Fruit fly (Drosophila melanogaster) whole organism, embryonic: ENCODE measurements around the gene CG13622.

Experiments used
- CG10274 ChIP-seq: fragments of 200-800 bp; sonication (Bioruptor generic); optimal IDR thresholded peaks from 3 replicates; lab custom pipeline; 2017; ENCODE audit warnings: missing biosample characterization, mild to moderate bottlenecking, missing genetic modification characterization
- CG11085 ChIP-seq: fragments of 200-800 bp; sonication (Bioruptor generic); IDR thresholded peaks from 2 replicates; pipeline ENCODE4 v1.3.6; 2022; ENCODE audit warnings: missing biosample characterization, missing genetic modification characterization
- CG13894 ChIP-seq: fragments of 200-800 bp; sonication (Bioruptor generic); optimal IDR thresholded peaks from 3 replicates; lab custom pipeline; 2018; ENCODE audit warnings: missing biosample characterization, mild to moderate bottlenecking, missing genetic modification characterization, moderate library complexity
- CG1529 ChIP-seq: fragments of 200-800 bp; sonication (Bioruptor generic); optimal IDR thresholded peaks from 3 replicates; lab custom pipeline; 2018; ENCODE audit warnings: missing biosample characterization, missing genetic modification characterization
- CG15479 ChIP-seq: fragments of 200-800 bp; sonication (Bioruptor generic); optimal IDR thresholded peaks from 3 replicates; lab custom pipeline; 2019; ENCODE audit warnings: missing biosample characterization, mild to moderate bottlenecking, missing genetic modification characterization, moderate library complexity
- CG1603 ChIP-seq: fragments of 200-800 bp; sonication (Bioruptor generic); optimal IDR thresholded peaks from 2 replicates; lab custom pipeline; 2019; ENCODE audit warnings: missing biosample characterization, mild to moderate bottlenecking, missing genetic modification characterization, moderate library complexity
- CG17186 ChIP-seq: fragments of 200-800 bp; sonication (Bioruptor generic); optimal IDR thresholded peaks from 3 replicates; lab custom pipeline; 2017; ENCODE audit warnings: missing biosample characterization, missing genetic modification reagents, missing genetic modification characterization
- CG17328 ChIP-seq: fragments of 200-800 bp; sonication (Bioruptor generic); IDR thresholded peaks from 2 replicates; pipeline ENCODE4 v1.3.6; 2022; ENCODE audit warnings: missing biosample characterization, missing genetic modification characterization
- CG2116 ChIP-seq: fragments of 200-800 bp; sonication (Bioruptor generic); optimal IDR thresholded peaks from 3 replicates; lab custom pipeline; 2018; ENCODE audit warnings: missing biosample characterization, mild to moderate bottlenecking, missing genetic modification characterization
- CG2712 ChIP-seq: fragments of 200-800 bp; optimal IDR thresholded peaks from 3 replicates; lab custom pipeline; 2019; ENCODE audit warnings: missing biosample characterization, mild to moderate bottlenecking, missing genetic modification characterization, moderate library complexity
- CG32532 ChIP-seq: fragments of 200-800 bp; sonication (Bioruptor generic); IDR thresholded peaks from 2 replicates; pipeline ENCODE4 v1.3.6; 2022; ENCODE audit warnings: missing biosample characterization, missing genetic modification characterization
- CG42726 ChIP-seq: fragments of 200-800 bp; sonication (Bioruptor generic); IDR thresholded peaks from 2 replicates; pipeline ENCODE4 v1.3.6; 2022; ENCODE audit warnings: missing biosample characterization, missing genetic modification characterization; ENCODE audit not compliant: partially characterized antibody
- CG4404 ChIP-seq: fragments of 200-800 bp; sonication (Bioruptor generic); IDR thresholded peaks from 2 replicates; pipeline ENCODE4 v1.3.6; 2022; ENCODE audit warnings: missing biosample characterization, missing genetic modification characterization
- CG4730 ChIP-seq: fragments of 200-800 bp; sonication (Bioruptor generic); IDR thresholded peaks from 2 replicates; pipeline ENCODE4 v1.3.6; 2022; ENCODE audit warnings: missing biosample characterization, missing genetic modification characterization
- CG4820 ChIP-seq: fragments of 200-800 bp; sonication (Bioruptor generic); optimal IDR thresholded peaks from 3 replicates; lab custom pipeline; 2016; ENCODE audit warnings: missing biosample characterization, missing genetic modification characterization
- CG6272 ChIP-seq: fragments of 200-800 bp; sonication (Bioruptor generic); IDR thresholded peaks from 2 replicates; pipeline ENCODE4 v1.3.6; 2022; ENCODE audit warnings: missing biosample characterization, missing genetic modification characterization
- CG8478 ChIP-seq: fragments of >200 bp; optimal IDR thresholded peaks from 2 replicates; lab custom pipeline; 2018
- Dbx ChIP-seq: fragments of 200-800 bp; sonication (Bioruptor generic); IDR thresholded peaks from 3 replicates; pipeline ENCODE4 v1.3.6; 2022; ENCODE audit warnings: missing biosample characterization, missing genetic modification characterization
- Dek ChIP-seq: fragments of 200-800 bp; sonication (Bioruptor generic); optimal IDR thresholded peaks from 3 replicates; lab custom pipeline; 2019; ENCODE audit warnings: missing biosample characterization, mild to moderate bottlenecking, missing genetic modification characterization, moderate library complexity
- Dip3 ChIP-seq: fragments of 200-800 bp; sonication (Bioruptor generic); optimal IDR thresholded peaks from 3 replicates; lab custom pipeline; 2016; ENCODE audit warnings: missing biosample characterization, missing genetic modification characterization
- Ets97D ChIP-seq: fragments of 200-800 bp; sonication (Bioruptor generic); optimal IDR thresholded peaks from 3 replicates; lab custom pipeline; 2016; ENCODE audit warnings: missing biosample characterization, missing genetic modification characterization
- H15 ChIP-seq: fragments of 200-800 bp; sonication (Bioruptor generic); IDR thresholded peaks from 3 replicates; pipeline ENCODE4 v1.3.6; 2022; ENCODE audit warnings: missing biosample characterization, missing genetic modification characterization
- H2.0 ChIP-seq: fragments of 200-800 bp; sonication (Bioruptor generic); IDR thresholded peaks from 2 replicates; pipeline ENCODE4 v1.3.6; 2022; ENCODE audit warnings: missing biosample characterization, missing genetic modification characterization
- Hr3 ChIP-seq: fragments of 200-800 bp; sonication (Bioruptor generic); optimal IDR thresholded peaks from 3 replicates; lab custom pipeline; 2016; ENCODE audit warnings: missing biosample characterization, missing genetic modification characterization
- Lim3 ChIP-seq: fragments of 200-800 bp; sonication (Bioruptor generic); IDR thresholded peaks from 2 replicates; pipeline ENCODE4 v1.3.6; 2022; ENCODE audit warnings: missing biosample characterization, missing genetic modification characterization
- Mad ChIP-seq: fragments of 200-800 bp; sonication (Bioruptor generic); optimal IDR thresholded peaks from 2 replicates; lab custom pipeline; 2016; ENCODE audit warnings: missing biosample characterization, missing genetic modification characterization
- Mrtf ChIP-seq: fragments of 200-800 bp; sonication (Bioruptor generic); IDR thresholded peaks from 3 replicates; pipeline ENCODE4 v1.3.6; 2022; ENCODE audit warnings: missing biosample characterization, missing genetic modification characterization
- PHDP ChIP-seq: fragments of 200-800 bp; sonication (Bioruptor generic); optimal IDR thresholded peaks from 3 replicates; lab custom pipeline; 2018; ENCODE audit warnings: missing biosample characterization, mild to moderate bottlenecking, missing genetic modification characterization, moderate library complexity
- Scr ChIP-seq: fragments of 200-800 bp; sonication (Bioruptor generic); IDR thresholded peaks from 2 replicates; pipeline ENCODE4 v1.3.6; 2022; ENCODE audit warnings: missing biosample characterization, missing genetic modification characterization; ENCODE audit not compliant: partially characterized antibody
- Vsx1 ChIP-seq: fragments of 200-800 bp; sonication (Bioruptor generic); optimal IDR thresholded peaks from 2 replicates; lab custom pipeline; 2017; ENCODE audit warnings: missing biosample characterization, mild to moderate bottlenecking, missing genetic modification characterization, missing genetic modification reagents
- abd-A ChIP-seq: fragments of 200-800 bp; sonication (Bioruptor generic); optimal IDR thresholded peaks from 3 replicates; lab custom pipeline; 2019; ENCODE audit warnings: missing biosample characterization, mild to moderate bottlenecking, missing genetic modification characterization, moderate library complexity
- bbx ChIP-seq: fragments of 200-800 bp; sonication (Bioruptor generic); IDR thresholded peaks from 2 replicates; pipeline ENCODE4 v1.3.6; 2022; ENCODE audit warnings: missing biosample characterization, missing genetic modification characterization; ENCODE audit not compliant: partially characterized antibody
- bcd ChIP-seq: fragments of 200-800 bp; sonication (Bioruptor generic); optimal IDR thresholded peaks from 2 replicates; lab custom pipeline; 2017; ENCODE audit warnings: missing biosample characterization, mild to moderate bottlenecking, missing genetic modification characterization
- crc ChIP-seq: fragments of 200-800 bp; sonication (Bioruptor generic); optimal IDR thresholded peaks from 2 replicates; lab custom pipeline; 2016; ENCODE audit warnings: missing biosample characterization, missing genetic modification characterization
- dan ChIP-seq: fragments of 200-800 bp; sonication (Bioruptor generic); IDR thresholded peaks from 2 replicates; pipeline ENCODE4 v1.3.6; 2022; ENCODE audit warnings: missing biosample characterization, missing genetic modification characterization
- ftz-f1 ChIP-seq: fragments of 200-800 bp; sonication (Bioruptor generic); optimal IDR thresholded peaks from 2 replicates; lab custom pipeline; 2016; ENCODE audit warnings: missing biosample characterization, missing genetic modification characterization
- gcm2 ChIP-seq: fragments of 200-800 bp; sonication (Bioruptor generic); optimal IDR thresholded peaks from 2 replicates; lab custom pipeline; 2016; ENCODE audit warnings: missing biosample characterization, missing genetic modification characterization
- gfzf ChIP-seq: fragments of 200-800 bp; sonication (Bioruptor generic); optimal IDR thresholded peaks from 2 replicates; lab custom pipeline; 2016; ENCODE audit warnings: missing biosample characterization, mild to moderate bottlenecking, missing genetic modification characterization, moderate library complexity
- h ChIP-seq: fragments of >200 bp; optimal IDR thresholded peaks from 2 replicates; lab custom pipeline; 2017
- inv ChIP-seq: fragments of 200-800 bp; sonication (Bioruptor generic); IDR thresholded peaks from 2 replicates; pipeline ENCODE4 v1.3.6; 2022; ENCODE audit warnings: missing biosample characterization, missing genetic modification characterization; ENCODE audit not compliant: partially characterized antibody
- jigr1 ChIP-seq: fragments of 200-800 bp; sonication (Bioruptor generic); IDR thresholded peaks from 3 replicates; pipeline ENCODE4 v1.3.6; 2022; ENCODE audit warnings: missing biosample characterization, missing genetic modification characterization
- kni ChIP-seq: fragments of 200-800 bp; sonication (Bioruptor generic); optimal IDR thresholded peaks from 3 replicates; lab custom pipeline; 2017; ENCODE audit warnings: mild to moderate bottlenecking, missing biosample characterization, missing genetic modification reagents, missing genetic modification characterization
- knrl ChIP-seq: fragments of 200-800 bp; sonication (Bioruptor generic); IDR thresholded peaks from 3 replicates; pipeline ENCODE4 v1.3.6; 2022; ENCODE audit warnings: missing biosample characterization, missing genetic modification characterization; ENCODE audit not compliant: partially characterized antibody
- mirr ChIP-seq: fragments of 200-800 bp; sonication (Bioruptor generic); optimal IDR thresholded peaks from 3 replicates; lab custom pipeline; 2018; ENCODE audit warnings: missing biosample characterization, mild to moderate bottlenecking, missing genetic modification characterization
- oc ChIP-seq: fragments of 200-800 bp; sonication (Bioruptor generic); optimal IDR thresholded peaks from 2 replicates; lab custom pipeline; 2018; ENCODE audit warnings: missing biosample characterization, mild to moderate bottlenecking, missing genetic modification characterization, moderate library complexity
- pfk ChIP-seq: fragments of 200-800 bp; sonication (Bioruptor generic); optimal IDR thresholded peaks from 2 replicates; lab custom pipeline; 2018; ENCODE audit warnings: missing biosample characterization, mild to moderate bottlenecking, missing genetic modification characterization, moderate library complexity
- sim ChIP-seq: fragments of 200-800 bp; sonication (Bioruptor generic); IDR thresholded peaks from 2 replicates; pipeline ENCODE4 v1.3.6; 2022; ENCODE audit warnings: missing biosample characterization, missing genetic modification characterization
- so ChIP-seq: fragments of 200-800 bp; sonication (Bioruptor generic); IDR thresholded peaks from 3 replicates; pipeline ENCODE4 v1.3.6; 2022; ENCODE audit warnings: missing biosample characterization, missing genetic modification characterization
- sqz ChIP-seq: fragments of 200-800 bp; sonication (Bioruptor generic); optimal IDR thresholded peaks from 3 replicates; lab custom pipeline; 2018; ENCODE audit warnings: missing biosample characterization, mild to moderate bottlenecking, missing genetic modification characterization
- ssp ChIP-seq: fragments of 200-800 bp; sonication (Bioruptor generic); IDR thresholded peaks from 2 replicates; pipeline ENCODE4 v1.3.6; 2022; ENCODE audit warnings: missing biosample characterization, missing genetic modification characterization
- stc ChIP-seq: fragments of 200-800 bp; sonication (Bioruptor generic); IDR thresholded peaks from 2 replicates; pipeline ENCODE4 v1.3.6; 2022; ENCODE audit warnings: missing biosample characterization, missing genetic modification characterization
- twi ChIP-seq: fragments of 200-800 bp; optimal IDR thresholded peaks from 2 replicates; lab custom pipeline; 2019; ENCODE audit warnings: missing biosample characterization, mild to moderate bottlenecking, missing genetic modification characterization, moderate library complexity
- vvl ChIP-seq: fragments of 200-800 bp; sonication (Bioruptor generic); IDR thresholded peaks from 2 replicates; pipeline ENCODE4 v1.3.6; 2022; ENCODE audit warnings: missing biosample characterization, missing genetic modification characterization

The CG13622 gene

DNA sequence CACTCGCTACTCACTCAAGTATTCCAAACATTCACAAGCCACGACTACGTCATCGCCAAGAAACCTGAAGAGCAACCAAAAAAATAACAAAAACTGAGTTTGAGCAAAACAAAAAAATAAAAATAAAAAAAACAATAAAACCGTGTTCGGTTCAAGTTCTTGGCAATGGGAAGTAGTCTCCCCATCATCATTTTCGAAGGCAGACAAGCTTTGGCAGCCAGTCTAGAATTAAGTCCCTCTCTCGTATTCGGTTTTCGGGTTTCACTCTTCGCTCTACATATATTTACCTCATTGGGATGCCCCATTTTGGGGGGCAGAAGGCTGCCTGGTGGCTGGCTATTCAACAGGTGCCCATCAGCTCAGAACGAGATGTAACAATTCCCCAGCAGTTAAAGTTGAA, 26.4 kb upstream of the CG13622 start (continued):
- TF ChIP-seq knrl (GFP tag; lab: Robert Waterston, UW) (no peak), bbx (GFP tag; lab: Robert Waterston, UW) (no peak), Hr3 (GFP tag; lab: Kevin White, UChicago) (no peak), Dbx (GFP tag; lab: Robert Waterston, UW) (0 out of 3 replicates have a peak, but pooled peaks have one; percentile 12), CG10274 (GFP tag; lab: Kevin White, UChicago) (no peak), CG13894 (peak; percentile 77), CG2116 (GFP tag; lab: Kevin White, UChicago) (no peak), inv (GFP tag; lab: Robert Waterston, UW) (no peak), CG15479 (no peak), h (lab: Kevin White, UChicago) (no peak), vvl (GFP tag; lab: Robert Waterston, UW) (0 out of 2 replicates have a peak, but pooled peaks have one; percentile 28), CG1529 (GFP tag; lab: Kevin White, UChicago) (no peak), CG42726 (GFP tag; lab: Robert Waterston, UW) (no peak), crc (GFP tag; lab: Kevin White, UChicago) (no peak), sqz (GFP tag; lab: Kevin White, UChicago) (peak; percentile 15), CG4404 (GFP tag; lab: Robert Waterston, UW) (no peak), H2.0 (no peak), CG1603 (tag; lab: Kevin White, UChicago) (no peak), gcm2 (GFP tag; lab: Kevin White, UChicago) (no peak), Mad (GFP tag; lab: Kevin White, UChicago) (no peak), sim (GFP tag; lab: Robert Waterston, UW) (no peak), kni (no peak), Scr (GFP tag; lab: Robert Waterston, UW) (no peak), PHDP (tag; lab: Kevin White, UChicago) (no peak), CG17186 (GFP tag; lab: Kevin White, UChicago) (no peak), jigr1 (GFP tag; lab: Robert Waterston, UW) (no peak), dan (no peak), Dek (tag; lab: Kevin White, UChicago) (no peak), CG32532 (GFP tag; lab: Robert Waterston, UW) (peak; percentile 28; the same call in 1 of the 2 replicates), CG6272 (GFP tag; lab: Robert Waterston, UW) (no peak), pfk (GFP tag; lab: Kevin White, UChicago) (no peak), mirr (GFP tag; lab: Kevin White, UChicago) (peak; percentile 47), H15 (GFP tag; lab: Robert Waterston, UW) (no peak), CG17328 (GFP tag; lab: Robert Waterston, UW) (no peak), twi (no peak), stc (GFP tag; lab: Robert Waterston, UW) (no peak), bcd (GFP tag; lab: Kevin White, UChicago) (no peak), Ets97D (GFP tag; lab: Kevin White, UChicago) (no peak), abd-A (peak; percentile 89), so (GFP tag; lab: Robert Waterston, UW) (no peak), Dip3 (GFP tag; lab: Kevin White, UChicago) (no peak), Vsx1 (GFP tag; lab: Kevin White, UChicago) (no peak), CG4820 (GFP tag; lab: Kevin White, UChicago) (no peak), CG11085 (GFP tag; lab: Robert Waterston, UW) (no peak), CG2712 (tag; lab: Kevin White, UChicago) (no peak), ftz-f1 (GFP tag; lab: Kevin White, UChicago) (peak; percentile 20), gfzf (GFP tag; lab: Kevin White, UChicago) (no peak), Mrtf (GFP tag; lab: Robert Waterston, UW) (no peak), oc (tag; lab: Kevin White, UChicago) (no peak), ssp (GFP tag; lab: Robert Waterston, UW) (no peak), CG8478 (lab: Kevin White, UChicago) (no peak), Lim3 (GFP tag; lab: Robert Waterston, UW) (no peak), CG4730 (GFP tag; lab: Robert Waterston, UW) (peak; percentile 7; the same call in 1 of the 2 replicates)
